Fruit fly (Drosophila melanogaster) whole organism, wandering third instar larva: Measurements from ENCODE around the gene CG31347.

Source experiments
- Abd-B ChIP-seq: fragments of >200 bp; optimal IDR thresholded peaks from 2 replicates; lab custom pipeline; 2017; ENCODE audit warnings: missing biosample characterization, missing genetic modification characterization
- CG32264 ChIP-seq: fragments of 200-800 bp; sonication (Bioruptor generic); optimal IDR thresholded peaks from 2 replicates; lab custom pipeline; 2016; ENCODE audit warnings: missing biosample characterization, missing genetic modification characterization
- CrebA ChIP-seq: fragments of 200-800 bp; sonication (Bioruptor generic); optimal IDR thresholded peaks from 2 replicates; lab custom pipeline; 2016; ENCODE audit warnings: missing biosample characterization, mild to moderate bottlenecking, missing genetic modification characterization, borderline replicate concordance
- Dfd ChIP-seq: fragments of >200 bp; optimal IDR thresholded peaks from 2 replicates; lab custom pipeline; 2017; ENCODE audit warnings: missing biosample characterization, missing genetic modification characterization
- Dif ChIP-seq: fragments of 200-275, 200-300 bp; sonication (Bioruptor generic); optimal IDR thresholded peaks from 2 replicates; lab custom pipeline; 2018; ENCODE audit warnings: missing biosample characterization, missing genetic modification characterization; ENCODE audit not compliant: partially characterized antibody
- GATAd ChIP-seq: sonication (Bioruptor generic); optimal IDR thresholded peaks from 2 replicates; lab custom pipeline; 2016; ENCODE audit warnings: missing biosample characterization, missing genetic modification characterization
- HLH106 ChIP-seq: fragments of 200-800 bp; optimal IDR thresholded peaks from 3 replicates; lab custom pipeline; 2019; ENCODE audit warnings: missing biosample characterization, mild to moderate bottlenecking, missing genetic modification characterization, moderate library complexity
- Hnf4 ChIP-seq: fragments of 200-800 bp; sonication (Bioruptor generic); optimal IDR thresholded peaks from 2 replicates; lab custom pipeline; 2016; ENCODE audit warnings: missing biosample characterization, mild to moderate bottlenecking, missing genetic modification characterization
- Hr78 ChIP-seq: fragments of >200 bp; optimal IDR thresholded peaks from 2 replicates; lab custom pipeline; 2017; ENCODE audit warnings: missing biosample characterization, missing genetic modification characterization
- Hr83 ChIP-seq: fragments of 200-300 bp; sonication (Bioruptor generic); optimal IDR thresholded peaks from 2 replicates; lab custom pipeline; 2016; ENCODE audit warnings: missing biosample characterization, mild to moderate bottlenecking, missing genetic modification characterization, moderate library complexity; ENCODE audit not compliant: poor library complexity, severe bottlenecking
- Jra ChIP-seq: sonication (Bioruptor generic); optimal IDR thresholded peaks from 2 replicates; lab custom pipeline; 2016; ENCODE audit warnings: missing biosample characterization, missing genetic modification characterization
- Mio ChIP-seq: sonication (Bioruptor generic); optimal IDR thresholded peaks from 2 replicates; lab custom pipeline; 2016; ENCODE audit warnings: missing biosample characterization, missing genetic modification characterization
- Myc ChIP-seq: fragments of >200 bp; optimal IDR thresholded peaks from 2 replicates; lab custom pipeline; 2017
- N ChIP-seq: fragments of >200 bp; optimal IDR thresholded peaks from 2 replicates; lab custom pipeline; 2018; ENCODE audit warnings: missing biosample characterization, missing external identifiers, missing genetic modification characterization
- OdsH ChIP-seq: fragments of 200-800 bp; sonication (Bioruptor generic); optimal IDR thresholded peaks from 2 replicates; lab custom pipeline; 2016; ENCODE audit warnings: missing biosample characterization, mild to moderate bottlenecking, missing genetic modification characterization
- Rel ChIP-seq, 2 experiments: fragments of 200-800 bp; sonication (Bioruptor generic) in 1 of 2; optimal IDR thresholded peaks; 2 replicates in 1 of 2; 3 replicates in 1 of 2; lab custom pipeline; 2016 to 2019; ENCODE audit warnings: mild to moderate bottlenecking in 2 of 2, missing biosample characterization in 2 of 2, missing genetic modification characterization in 2 of 2, moderate library complexity in 1 of 2
- Sp1 ChIP-seq: fragments of 200-800 bp; sonication (Bioruptor generic); optimal IDR thresholded peaks from 3 replicates; lab custom pipeline; 2019; ENCODE audit warnings: missing biosample characterization, mild to moderate bottlenecking, missing genetic modification characterization, moderate library complexity
- Vsx2 ChIP-seq: fragments of 200-300, 225-300 bp; sonication (Bioruptor generic); optimal IDR thresholded peaks from 2 replicates; lab custom pipeline; 2018; ENCODE audit warnings: missing biosample characterization, missing genetic modification characterization; ENCODE audit not compliant: partially characterized antibody
- br ChIP-seq: fragments of 200-800 bp; sonication (Bioruptor generic); optimal IDR thresholded peaks from 2 replicates; lab custom pipeline; 2016; ENCODE audit warnings: missing biosample characterization, missing genetic modification characterization
- brk ChIP-seq: fragments of 200-800 bp; sonication (Bioruptor generic); optimal IDR thresholded peaks from 2 replicates; lab custom pipeline; 2016; ENCODE audit warnings: missing biosample characterization, mild to moderate bottlenecking, missing genetic modification characterization
- dl ChIP-seq, 2 experiments: fragments of 175-275, 200-275 bp in 1 of 2; fragments of 200-275 bp in 1 of 2; sonication (Bioruptor generic); optimal IDR thresholded peaks; lab custom pipeline; 2018; ENCODE audit warnings: mild to moderate bottlenecking in 2 of 2, missing biosample characterization in 2 of 2, missing genetic modification characterization in 2 of 2, moderate library complexity in 2 of 2; ENCODE audit not compliant: partially characterized antibody in 2 of 2, insufficient read depth in 1 of 2
- dmrt93B ChIP-seq: fragments of 200-800 bp; sonication (Bioruptor generic); optimal IDR thresholded peaks from 2 replicates; lab custom pipeline; 2018; ENCODE audit warnings: missing biosample characterization, mild to moderate bottlenecking, missing genetic modification characterization
- ey ChIP-seq: fragments of 200-800 bp; sonication (Bioruptor generic); optimal IDR thresholded peaks from 2 replicates; lab custom pipeline; 2016; ENCODE audit warnings: missing biosample characterization, missing genetic modification characterization
- foxo ChIP-seq, 2 experiments: fragments of 200-800 bp; sonication (Bioruptor generic); optimal IDR thresholded peaks; 2 replicates in 1 of 2; 3 replicates in 1 of 2; lab custom pipeline; 2016 to 2017; ENCODE audit warnings: missing biosample characterization in 2 of 2, missing genetic modification characterization in 2 of 2
- fru ChIP-seq: fragments of 200-800 bp; sonication (Bioruptor generic); optimal IDR thresholded peaks from 3 replicates; lab custom pipeline; 2016; ENCODE audit warnings: missing biosample characterization, mild to moderate bottlenecking, missing genetic modification characterization
- h ChIP-seq: fragments of 200-800 bp; sonication (Bioruptor generic); optimal IDR thresholded peaks from 3 replicates; lab custom pipeline; 2016; ENCODE audit warnings: missing biosample characterization, mild to moderate bottlenecking, missing genetic modification characterization
- jim ChIP-seq: fragments of 175-275, 200-325 bp; sonication (Bioruptor generic); optimal IDR thresholded peaks from 2 replicates; lab custom pipeline; 2016; ENCODE audit warnings: missing biosample characterization, mild to moderate bottlenecking, missing genetic modification characterization
- lola ChIP-seq: fragments of >200 bp; optimal IDR thresholded peaks from 2 replicates; lab custom pipeline; 2017; ENCODE audit warnings: missing biosample characterization, missing genetic modification characterization
- pan ChIP-seq: fragments of >200 bp; optimal IDR thresholded peaks from 2 replicates; lab custom pipeline; 2017
- psq ChIP-seq: fragments of 200-800 bp; sonication (Bioruptor generic); optimal IDR thresholded peaks from 3 replicates; lab custom pipeline; 2017; ENCODE audit warnings: missing biosample characterization, mild to moderate bottlenecking, missing genetic modification characterization, moderate library complexity
- rgr ChIP-seq: fragments of 200-800 bp; sonication (Bioruptor generic); optimal IDR thresholded peaks from 3 replicates; lab custom pipeline; 2016; ENCODE audit warnings: missing biosample characterization, mild to moderate bottlenecking, missing genetic modification characterization
- sage ChIP-seq: fragments of 200-800 bp; sonication (Bioruptor generic); optimal IDR thresholded peaks from 2 replicates; lab custom pipeline; 2016; ENCODE audit warnings: missing biosample characterization, mild to moderate bottlenecking, missing genetic modification characterization
- sv ChIP-seq: fragments of 200-800 bp; sonication (Bioruptor generic); optimal IDR thresholded peaks from 3 replicates; lab custom pipeline; 2016; ENCODE audit warnings: missing biosample characterization, missing genetic modification characterization
- tai ChIP-seq: sonication (Bioruptor generic); optimal IDR thresholded peaks from 2 replicates; lab custom pipeline; 2016; ENCODE audit warnings: missing biosample characterization, missing genetic modification characterization
- usp ChIP-seq: fragments of >200 bp; optimal IDR thresholded peaks from 2 replicates; lab custom pipeline; 2017; ENCODE audit warnings: missing biosample characterization, missing genetic modification characterization

The CG31347 gene

DNA sequence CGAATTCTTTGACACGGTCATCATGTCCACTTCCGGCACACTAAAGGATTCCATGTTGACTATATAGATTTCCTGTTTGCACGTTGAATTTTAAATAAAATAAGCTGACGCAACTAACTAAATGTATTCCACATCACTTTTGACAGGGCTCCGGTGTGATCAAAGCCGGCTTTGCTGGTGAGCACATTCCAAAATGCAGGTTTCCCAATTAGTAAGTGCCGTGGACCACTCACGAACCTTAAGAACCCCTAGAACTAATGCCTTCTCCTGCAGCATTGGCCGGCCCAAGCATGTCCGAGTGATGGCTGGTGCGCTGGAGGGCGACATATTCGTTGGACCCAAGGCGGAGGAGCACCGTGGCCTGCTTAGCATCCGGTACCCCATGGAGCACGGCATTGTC, at the start of gene CG31347:
TSS of gene CG31347 (minus strand) at position 101 of the 400 bp plus-strand sequence.
- TF ChIP-seq Dif = no peak
- no peak for TF ChIP-seq usp
- no peak for TF ChIP-seq Hr83
- no peak for TF ChIP-seq fru (GFP tag; lab: Kevin White, UChicago)
- no peak for TF ChIP-seq br (GFP tag; lab: Kevin White, UChicago)
- TF ChIP-seq Myc (lab: Kevin White, UChicago) = no peak
- TF ChIP-seq Hr78 = no peak
- no peak for TF ChIP-seq Hnf4 (GFP tag; lab: Kevin White, UChicago)
- no peak for TF ChIP-seq Mio (GFP tag; lab: Kevin White, UChicago)
- no peak for TF ChIP-seq HLH106 (tag; lab: Kevin White, UChicago)

DNA sequence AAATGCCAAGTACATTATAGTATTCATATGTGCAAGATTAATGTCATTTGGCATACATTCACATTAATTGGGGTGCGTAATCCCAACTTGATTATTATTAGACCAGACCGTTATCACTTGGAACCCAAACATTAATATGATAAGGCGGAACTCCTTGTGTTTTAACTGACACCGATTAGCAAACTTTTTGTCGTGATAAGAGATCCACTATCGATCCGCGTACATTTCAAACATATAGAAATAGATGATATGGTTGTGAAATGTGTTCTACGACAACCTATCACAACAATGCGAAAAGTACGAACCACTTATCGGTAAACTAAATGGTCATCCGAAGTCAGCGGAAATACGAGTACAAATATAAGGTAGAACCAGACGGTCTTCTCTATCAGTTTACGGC, 46.9 kb upstream of the CG31347 start, which contains the start of gene Ugt37A2:
TSS of gene Ugt37A2 (plus strand) at position 396 of the 400 bp plus-strand sequence.
- TF ChIP-seq N (GFP tag; lab: Kevin White, UChicago) (no peak), Jra (GFP tag; lab: Kevin White, UChicago) (no peak), Dif (no peak), Sp1 (GFP tag; lab: Kevin White, UChicago) (no peak), ey (GFP tag; lab: Kevin White, UChicago) (no peak), Hr78 (no peak), brk (GFP tag; lab: Kevin White, UChicago) (no peak)

DNA sequence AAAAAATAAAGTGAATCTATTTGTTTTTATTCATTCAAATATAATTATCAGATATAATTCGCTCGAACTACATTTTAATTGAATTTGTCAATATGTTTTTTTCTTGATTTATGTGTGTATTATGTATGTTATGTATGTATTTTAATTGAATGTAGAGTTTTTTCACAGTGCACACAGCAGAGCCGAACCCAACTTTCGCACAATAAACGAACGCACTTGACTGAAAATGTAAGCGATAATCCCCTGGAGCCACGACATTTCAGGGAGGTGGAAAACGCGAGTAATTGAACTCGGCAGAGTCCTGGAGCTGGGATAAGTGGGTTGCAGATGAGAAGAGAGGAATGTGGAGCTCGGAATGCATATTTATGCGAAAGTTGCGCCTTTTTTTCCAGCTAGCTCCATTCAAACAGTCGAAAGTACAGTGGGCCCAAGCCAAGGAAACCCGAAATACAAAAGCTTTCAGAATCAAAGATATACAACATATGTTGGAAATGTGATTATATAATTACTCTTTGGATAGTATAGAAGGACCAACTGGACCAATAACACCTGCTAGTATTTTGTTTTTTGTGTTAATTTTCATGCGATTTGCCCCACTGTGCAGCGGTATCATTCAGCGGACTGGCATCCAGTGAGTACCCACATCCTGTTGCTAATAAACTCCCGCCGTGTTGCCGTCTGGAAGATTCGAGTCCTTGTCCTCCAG, 35.7 kb upstream of the CG31347 start:
- TF ChIP-seq Hnf4 (GFP tag; lab: Kevin White, UChicago) (no peak), Mio (GFP tag; lab: Kevin White, UChicago) (no peak), brk (GFP tag; lab: Kevin White, UChicago) (no peak), br (GFP tag; lab: Kevin White, UChicago) (no peak), foxo (GFP tag; optimal IDR thresholded peaks at IDR 0.05; lab: Kevin White, UChicago) (peak in 1 of 2 experiments; percentile 36), CG32264 (no peak), h (GFP tag; lab: Kevin White, UChicago) (peak; percentile 17), fru (GFP tag; lab: Kevin White, UChicago) (peak; percentile 3), lola (GFP tag; lab: Kevin White, UChicago) (no peak), Sp1 (GFP tag; lab: Kevin White, UChicago) (no peak), sv (GFP tag; lab: Kevin White, UChicago) (peak; percentile 3), HLH106 (tag; lab: Kevin White, UChicago) (no peak)

DNA sequence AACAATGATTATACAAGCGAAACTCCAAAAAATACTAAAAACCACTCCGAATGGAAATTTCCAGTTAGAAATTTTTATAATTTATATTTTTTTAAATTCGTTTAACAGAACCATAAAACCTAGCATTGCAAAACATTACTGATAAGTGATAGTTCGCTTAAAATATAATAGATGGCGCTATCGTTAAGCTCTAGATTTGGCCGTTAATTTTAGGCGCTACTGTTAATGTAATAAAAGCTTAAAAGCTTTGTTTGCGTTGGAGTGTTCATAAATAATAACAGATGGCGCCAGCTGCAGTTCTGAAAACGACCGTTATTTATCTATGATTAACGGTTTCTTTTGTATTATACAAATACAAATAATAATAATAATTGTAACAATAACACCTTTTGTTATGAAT, 31.4 kb upstream of the CG31347 start:
- TF ChIP-seq foxo (GFP tag; optimal IDR thresholded peaks at IDR 0.05; lab: Kevin White, UChicago) (peak in 1 of 2 experiments; percentile 2), h (GFP tag; lab: Kevin White, UChicago) (peak; percentile 25), CrebA (GFP tag; lab: Kevin White, UChicago) (peak; percentile 34), br (GFP tag; lab: Kevin White, UChicago) (peak; percentile 19), Jra (GFP tag; lab: Kevin White, UChicago) (no peak), Hr83 (peak; percentile 45), rgr (GFP tag; lab: Kevin White, UChicago) (peak; percentile 16), lola (GFP tag; lab: Kevin White, UChicago) (no peak), jim (GFP tag; lab: Kevin White, UChicago) (no peak), Myc (lab: Kevin White, UChicago) (peak; percentile 54), OdsH (GFP tag; lab: Kevin White, UChicago) (peak; percentile 9), Hnf4 (GFP tag; lab: Kevin White, UChicago) (peak; percentile 8), sage (GFP tag; lab: Kevin White, UChicago) (peak; percentile 24), brk (GFP tag; lab: Kevin White, UChicago) (peak; percentile 71)
- TF ChIP-seq, all 38 proteins: peak for 11

DNA sequence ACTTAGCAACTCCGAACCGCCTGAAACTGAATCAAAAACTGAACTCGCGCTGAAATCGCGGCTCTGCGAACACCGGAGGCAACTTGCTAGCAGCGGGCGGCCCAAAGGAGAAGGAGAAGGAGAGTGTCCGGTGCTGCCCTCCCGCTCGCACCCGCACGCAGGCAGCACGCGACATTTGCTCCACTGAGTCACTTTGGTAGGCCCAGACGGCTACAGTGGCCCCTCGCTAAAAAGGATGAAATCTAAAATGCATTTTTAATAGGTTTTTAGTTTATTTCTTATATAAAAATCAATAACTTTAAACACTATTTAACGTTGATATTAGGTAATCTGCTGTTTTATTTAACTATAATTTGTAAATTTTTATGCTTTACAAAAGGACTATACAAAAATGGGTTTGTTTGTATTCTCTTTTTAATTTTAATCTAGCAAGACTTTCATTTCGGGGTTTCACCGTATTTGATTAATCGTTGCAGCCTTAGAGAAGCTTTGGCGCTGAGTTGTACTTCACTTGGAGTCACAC, 30.1 kb upstream of the CG31347 start, which contains the start of gene Men:
TSS of gene Men (minus strand) at position 51 of the 523 bp plus-strand sequence.
- peak; percentile 58 for TF ChIP-seq OdsH (GFP tag; lab: Kevin White, UChicago)
- TF ChIP-seq Dfd = no peak
- no peak for TF ChIP-seq tai (GFP tag; lab: Kevin White, UChicago)
- TF ChIP-seq sage (GFP tag; lab: Kevin White, UChicago) = no peak
- TF ChIP-seq GATAd (GFP tag; lab: Kevin White, UChicago) = no peak
- peak; percentile 69 for TF ChIP-seq h (GFP tag; lab: Kevin White, UChicago)
- TF ChIP-seq Myc (lab: Kevin White, UChicago) = no peak
- no peak for TF ChIP-seq Mio (GFP tag; lab: Kevin White, UChicago)
- TF ChIP-seq Dif = no peak
- TF ChIP-seq fru (GFP tag; lab: Kevin White, UChicago) = peak; percentile 52
- no peak for TF ChIP-seq Vsx2 (GFP tag; lab: Kevin White, UChicago)
- no peak for TF ChIP-seq Abd-B
- no peak for TF ChIP-seq usp
- no peak for TF ChIP-seq dl (GFP tag; optimal IDR thresholded peaks at IDR 0.05; lab: Kevin White, UChicago; ENCODE audit: insufficient read depth in 1 of 2, partially characterized antibody in 2 of 2)
- TF ChIP-seq foxo (GFP tag; optimal IDR thresholded peaks at IDR 0.05; lab: Kevin White, UChicago) = peak in 1 of 2 experiments; percentile 69
- peak; percentile 18 for TF ChIP-seq brk (GFP tag; lab: Kevin White, UChicago)
- no peak for TF ChIP-seq pan (lab: Kevin White, UChicago)
- TF ChIP-seq HLH106 (tag; lab: Kevin White, UChicago) = peak; percentile 80
- peak; percentile 50 for TF ChIP-seq psq
- peak; percentile 29 for TF ChIP-seq dmrt93B (GFP tag; lab: Kevin White, UChicago)
- no peak for TF ChIP-seq Rel (GFP tag; optimal IDR thresholded peaks at IDR 0.05; lab: Kevin White, UChicago)
- TF ChIP-seq Rel (tag; optimal IDR thresholded peaks at IDR 0.05; lab: Kevin White, UChicago) = peak; percentile 32
- peak; percentile 17 for TF ChIP-seq br (GFP tag; lab: Kevin White, UChicago)
- TF ChIP-seq CG32264 = no peak
